Worm (Caenorhabditis elegans): ENCODE results near the gene xrn-1.

DNA sequence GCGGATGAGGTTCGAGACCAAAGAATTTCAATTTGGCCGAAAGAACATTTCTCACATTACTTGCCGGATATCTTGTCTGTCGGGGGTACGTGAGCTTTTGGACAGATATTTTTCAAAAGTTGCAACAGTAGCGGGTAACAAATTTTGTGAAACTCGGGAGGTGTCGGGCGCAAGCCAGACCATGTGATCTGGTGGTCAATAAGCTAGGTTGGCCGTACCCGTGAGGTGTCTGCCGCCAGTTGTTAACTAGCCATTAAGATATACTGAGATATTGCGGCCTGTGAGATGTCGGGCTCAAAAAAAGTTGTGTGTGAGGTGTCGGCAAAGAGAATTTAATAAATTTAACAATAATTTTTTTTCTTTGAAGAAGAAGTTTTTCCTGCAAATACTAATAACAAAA is 49.7 kb downstream of the xrn-1 start:
- TF ChIP-seq nhr-77 (tag; optimal IDR thresholded peaks at IDR 0.05), result no peak
- TF ChIP-seq nhr-76 (tag; optimal IDR thresholded peaks at IDR 0.05), result no peak
- no peak for TF ChIP-seq nhr-237 (tag; optimal IDR thresholded peaks at IDR 0.05)
- no peak for TF ChIP-seq mab-9 (GFP tag; IDR thresholded peaks at IDR 0.05)
- TF ChIP-seq snpc-4 (tag; optimal IDR thresholded peaks at IDR 0.05), result peak; percentile 70
- TF ChIP-seq pag-3 (tag; optimal IDR thresholded peaks at IDR 0.05; ENCODE audit: borderline replicate concordance, insufficient read depth), result no peak
- TF ChIP-seq fkh-8 (tag; optimal IDR thresholded peaks at IDR 0.05), result no peak
- no peak for TF ChIP-seq tbx-2 (tag; optimal IDR thresholded peaks at IDR 0.05)
